Fruit fly (Drosophila melanogaster) whole organism: ENCODE data around the gene CG10834.

Experiments used
- CG8478 ChIP-seq: fragments of >200 bp; optimal IDR thresholded peaks from 2 replicates; lab custom pipeline; 2018; ENCODE audit warnings: inconsistent platforms
- Dll ChIP-seq: fragments of >200 bp; optimal IDR thresholded peaks from 2 replicates; lab custom pipeline; 2017
- EcR ChIP-seq, 2 experiments: fragments of >200 bp; optimal IDR thresholded peaks; 2 replicates each; lab custom pipeline; 2017; ENCODE audit warnings: missing biosample characterization in 2 of 2, missing genetic modification characterization in 2 of 2, missing genetic modification reagents in 2 of 2
- pan ChIP-seq: fragments of >200 bp; optimal IDR thresholded peaks from 2 replicates; lab custom pipeline; 2017
- psq ChIP-seq: fragments of >200 bp; optimal IDR thresholded peaks from 2 replicates; lab custom pipeline; 2017
- usp ChIP-seq: fragments of >200 bp; optimal IDR thresholded peaks from 2 replicates; lab custom pipeline; 2017; ENCODE audit warnings: missing biosample characterization, missing genetic modification characterization, mixed read lengths

CG10834 gene

dm6 chr2L:22107204-22107603 is at the start of gene CG10834:
TSS of gene CG10834 (minus strand) at chr2L:22107304.
- TF ChIP-seq CG8478 (lab: Kevin White, UChicago) = no peak

- TF ChIP-seq EcR (GFP tag; optimal IDR thresholded peaks at IDR 0.05; lab: Kevin White, UChicago) = no peak
These were observed 46.1 kb upstream of the CG10834 start for dm6 chr2L:22153246-22153645.

- TF ChIP-seq Dll (lab: Kevin White, UChicago) = no peak
- TF ChIP-seq pan (lab: Kevin White, UChicago) = no peak
- TF ChIP-seq psq (lab: Kevin White, UChicago) = no peak
- no peak for TF ChIP-seq usp (GFP tag; lab: Kevin White, UChicago)
- TF ChIP-seq CG8478 (lab: Kevin White, UChicago) = no peak
- TF ChIP-seq EcR (GFP tag; optimal IDR thresholded peaks at IDR 0.05; lab: Kevin White, UChicago) = no peak
These were observed 44.2 kb upstream of the CG10834 start, which contains the start of gene dunk for dm6 chr2L:22151323-22151722. TSS of gene dunk (plus strand) at chr2L:22151623.

- TF ChIP-seq CG8478 (lab: Kevin White, UChicago) (no peak), psq (lab: Kevin White, UChicago) (no peak), Dll (lab: Kevin White, UChicago) (no peak), EcR (GFP tag; optimal IDR thresholded peaks at IDR 0.05; lab: Kevin White, UChicago) (no peak), pan (lab: Kevin White, UChicago) (no peak), usp (GFP tag; lab: Kevin White, UChicago) (no peak)
These were observed 41.6 kb upstream of the CG10834 start for dm6 chr2L:22148713-22149112.

dm6 chr2L:22146247-22146646 is 39.1 kb upstream of the CG10834 start:
- no peak for TF ChIP-seq CG8478 (lab: Kevin White, UChicago)
- no peak for TF ChIP-seq EcR (GFP tag; optimal IDR thresholded peaks at IDR 0.05; lab: Kevin White, UChicago)
- TF ChIP-seq pan (lab: Kevin White, UChicago) = no peak
- TF ChIP-seq usp (GFP tag; lab: Kevin White, UChicago) = no peak
- no peak for TF ChIP-seq Dll (lab: Kevin White, UChicago)
- TF ChIP-seq psq (lab: Kevin White, UChicago) = no peak

dm6 chr2L:22145269-22145917 is 38.3 kb upstream of the CG10834 start:
- TF ChIP-seq CG8478 (lab: Kevin White, UChicago) (no peak), psq (lab: Kevin White, UChicago) (no peak), EcR (GFP tag; optimal IDR thresholded peaks at IDR 0.05; lab: Kevin White, UChicago) (no peak), usp (GFP tag; lab: Kevin White, UChicago) (no peak), pan (lab: Kevin White, UChicago) (no peak), Dll (lab: Kevin White, UChicago) (no peak)

- TF ChIP-seq EcR (GFP tag; optimal IDR thresholded peaks at IDR 0.05; lab: Kevin White, UChicago) (no peak), pan (lab: Kevin White, UChicago) (no peak), psq (lab: Kevin White, UChicago) (no peak), usp (GFP tag; lab: Kevin White, UChicago) (no peak), Dll (lab: Kevin White, UChicago) (no peak), CG8478 (lab: Kevin White, UChicago) (no peak)
These were observed 37.0 kb upstream of the CG10834 start for dm6 chr2L:22144127-22144526.

dm6 chr2L:22142696-22143176 is 35.6 kb upstream of the CG10834 start:
- TF ChIP-seq psq (lab: Kevin White, UChicago) = no peak
- TF ChIP-seq Dll (lab: Kevin White, UChicago) = no peak
- no peak for TF ChIP-seq usp (GFP tag; lab: Kevin White, UChicago)
- TF ChIP-seq pan (lab: Kevin White, UChicago) = no peak
- TF ChIP-seq EcR (GFP tag; optimal IDR thresholded peaks at IDR 0.05; lab: Kevin White, UChicago) = no peak
- no peak for TF ChIP-seq CG8478 (lab: Kevin White, UChicago)

- TF ChIP-seq pan (lab: Kevin White, UChicago) (no peak), psq (lab: Kevin White, UChicago) (no peak), Dll (lab: Kevin White, UChicago) (no peak), usp (GFP tag; lab: Kevin White, UChicago) (no peak), CG8478 (lab: Kevin White, UChicago) (no peak), EcR (GFP tag; optimal IDR thresholded peaks at IDR 0.05; lab: Kevin White, UChicago) (no peak)
These were observed 32.9 kb upstream of the CG10834 start for dm6 chr2L:22139960-22140359.

dm6 chr2L:22139354-22139753 is 32.2 kb upstream of the CG10834 start:
- TF ChIP-seq usp (GFP tag; lab: Kevin White, UChicago) = no peak
- TF ChIP-seq psq (lab: Kevin White, UChicago) = no peak
- no peak for TF ChIP-seq CG8478 (lab: Kevin White, UChicago)
- TF ChIP-seq EcR (GFP tag; optimal IDR thresholded peaks at IDR 0.05; lab: Kevin White, UChicago) = no peak
- no peak for TF ChIP-seq pan (lab: Kevin White, UChicago)
- no peak for TF ChIP-seq Dll (lab: Kevin White, UChicago)

- no peak for TF ChIP-seq usp (GFP tag; lab: Kevin White, UChicago)
These were observed 27.1 kb upstream of the CG10834 start for dm6 chr2L:22134091-22134730.

- TF ChIP-seq EcR (GFP tag; optimal IDR thresholded peaks at IDR 0.05; lab: Kevin White, UChicago) (no peak), CG8478 (lab: Kevin White, UChicago) (no peak), psq (lab: Kevin White, UChicago) (no peak), Dll (lab: Kevin White, UChicago) (no peak), usp (GFP tag; lab: Kevin White, UChicago) (no peak), pan (lab: Kevin White, UChicago) (no peak)
These were observed 25.9 kb upstream of the CG10834 start for dm6 chr2L:22132984-22133383.
